Worm (Caenorhabditis elegans) whole organism, L4/young adult: ENCODE results near the gene rab-39.

Experiments used
- W03F9.2 ChIP-seq: fragments of 150-350 bp; optimal IDR thresholded peaks from 2 replicates; lab custom pipeline; 2014; ENCODE audit warnings: missing biosample characterization, missing genetic modification characterization
- dao-5 ChIP-seq: sonication (generic microtip); optimal IDR thresholded peaks from 2 replicates; lab custom pipeline; 2016; ENCODE audit warnings: missing genotype, missing genetic modification characterization, moderate library complexity, missing compliant biosample characterization
- him-1 ChIP-seq: sonication (generic microtip); optimal IDR thresholded peaks from 2 replicates; lab custom pipeline; 2016; ENCODE audit warnings: missing genotype, missing genetic modification reagents, missing genetic modification characterization, missing compliant biosample characterization

DNA sequence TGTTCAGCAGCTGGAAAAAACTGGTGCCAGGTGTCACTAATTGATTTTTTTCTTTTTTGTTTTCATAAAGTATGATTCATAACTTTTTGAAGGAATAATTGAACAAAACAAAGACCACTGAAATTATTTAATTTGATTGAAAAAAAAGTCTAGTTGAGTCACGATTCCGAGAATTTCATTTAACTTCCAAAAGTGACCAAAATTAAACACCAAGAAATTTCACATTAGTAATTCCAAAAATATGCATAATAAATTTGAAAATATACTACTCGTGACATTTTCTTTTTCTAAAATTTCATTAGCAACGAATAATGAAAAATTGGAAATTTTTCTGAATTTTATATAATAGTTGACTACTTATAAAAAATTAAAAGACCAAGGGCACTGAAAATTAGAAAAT is 40.7 kb downstream of the rab-39 start:
- TF ChIP-seq him-1 (tag; lab: Kevin White, UChicago) (no peak), W03F9.2 (tag; lab: Kevin White, UChicago) (no peak), dao-5 (no peak)
